Fruit fly (Drosophila melanogaster) whole organism, pupa: ENCODE data around the gene msopa.

Experiments
- CG13204 ChIP-seq: fragments of 200-800 bp; sonication (Bioruptor generic); optimal IDR thresholded peaks from 2 replicates; lab custom pipeline; 2018; ENCODE audit warnings: missing biosample characterization, mild to moderate bottlenecking, missing genetic modification characterization, moderate library complexity
- Ets98B ChIP-seq: fragments of 200-800 bp; sonication (Bioruptor generic); IDR thresholded peaks from 2 replicates; pipeline ENCODE4 v1.3.6; 2022; ENCODE audit warnings: missing biosample characterization, missing genetic modification characterization
- Pif1A ChIP-seq: fragments of 200-800 bp; sonication (Bioruptor generic); optimal IDR thresholded peaks from 3 replicates; lab custom pipeline; 2016; ENCODE audit warnings: missing biosample characterization, missing genetic modification characterization
- Pif1B ChIP-seq: fragments of 200-800 bp; sonication (Bioruptor generic); optimal IDR thresholded peaks from 3 replicates; lab custom pipeline; 2016; ENCODE audit warnings: missing biosample characterization, missing genetic modification characterization
- rn ChIP-seq: fragments of 200-800 bp; sonication (Bioruptor generic); IDR thresholded peaks from 2 replicates; pipeline ENCODE4 v1.3.6; 2022; ENCODE audit warnings: missing biosample characterization, missing genetic modification characterization

DNA sequence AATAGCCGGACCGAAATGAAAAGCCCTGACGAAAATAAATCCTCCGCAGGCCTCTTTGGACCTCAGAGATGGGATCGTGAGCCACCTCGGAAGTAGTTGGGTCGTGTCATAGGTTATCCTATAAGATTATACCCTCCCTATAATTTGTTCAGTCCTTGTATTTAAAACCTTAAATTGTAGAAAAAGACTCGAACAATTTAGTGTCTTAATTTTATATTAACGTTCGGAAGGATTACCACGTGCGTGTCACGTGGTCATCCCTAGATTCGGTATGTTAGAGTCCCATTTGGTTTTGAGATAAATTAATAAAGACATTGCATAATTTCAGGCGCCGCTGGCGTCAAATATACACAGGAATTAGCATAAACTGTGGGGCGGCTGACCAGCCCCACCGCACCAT, 4.5 kb upstream of the msopa start:
- TF ChIP-seq rn (GFP tag; lab: Robert Waterston, UW) (no peak), Pif1B (peak; percentile 71), Ets98B (GFP tag; lab: Robert Waterston, UW) (peak; percentile 65), CG13204 (GFP tag; lab: Kevin White, UChicago) (no peak), Pif1A (peak; percentile 70)
